Worm (Caenorhabditis elegans) whole organism, mixed stage, embryonic: ENCODE measurements around the gene skr-5.

Experiments used
- bed-3 ChIP-seq: fragments of 200-800 bp; sonication (Bioruptor generic); optimal IDR thresholded peaks from 3 replicates; lab custom pipeline; 2018; ENCODE audit warnings: mild to moderate bottlenecking, missing genetic modification characterization, moderate library complexity, missing compliant biosample characterization
- blmp-1 ChIP-seq: fragments of 150-350 bp; optimal IDR thresholded peaks from 2 replicates; lab custom pipeline; 2014; ENCODE audit warnings: missing biosample characterization, missing genetic modification characterization
- ceh-43 ChIP-seq: fragments of 200-800 bp; sonication (Bioruptor generic); optimal IDR thresholded peaks from 2 replicates; lab custom pipeline; 2018; ENCODE audit warnings: mild to moderate bottlenecking, missing genetic modification characterization, moderate library complexity, missing compliant biosample characterization
- ceh-83 ChIP-seq: fragments of 200-800 bp; sonication (Bioruptor generic); optimal IDR thresholded peaks from 2 replicates; lab custom pipeline; 2018; ENCODE audit warnings: mild to moderate bottlenecking, missing genetic modification characterization, missing compliant biosample characterization
- ces-1 ChIP-seq: fragments of 150-350 bp; optimal IDR thresholded peaks from 2 replicates; lab custom pipeline; 2014; ENCODE audit warnings: missing biosample characterization, missing genetic modification reagents, missing genetic modification characterization
- cnd-1 ChIP-seq: fragments of 200-800 bp; sonication (Bioruptor generic); optimal IDR thresholded peaks from 2 replicates; lab custom pipeline; 2018; ENCODE audit warnings: mild to moderate bottlenecking, missing genetic modification characterization, missing compliant biosample characterization
- drap-1 ChIP-seq: fragments of 200-800 bp; sonication (Bioruptor generic); optimal IDR thresholded peaks from 3 replicates; lab custom pipeline; 2018; ENCODE audit warnings: mild to moderate bottlenecking, missing genetic modification characterization, missing compliant biosample characterization
- elt-1 ChIP-seq: sonication (generic microtip); optimal IDR thresholded peaks from 2 replicates; lab custom pipeline; 2017; ENCODE audit warnings: missing genetic modification characterization, mild to moderate bottlenecking, missing compliant biosample characterization, antibody characterized with exemption, moderate library complexity, borderline replicate concordance; ENCODE audit not compliant: insufficient read depth
- elt-3 ChIP-seq: fragments of 150-350 bp; optimal IDR thresholded peaks from 2 replicates; lab custom pipeline; 2014; ENCODE audit warnings: missing biosample characterization, missing genetic modification characterization
- flh-1 ChIP-seq: fragments of 200-800 bp; sonication (Bioruptor generic); optimal IDR thresholded peaks from 2 replicates; lab custom pipeline; 2018; ENCODE audit warnings: mild to moderate bottlenecking, missing genetic modification characterization, moderate library complexity, missing compliant biosample characterization
- ham-2 ChIP-seq: fragments of 200-800 bp; sonication (Bioruptor generic); optimal IDR thresholded peaks from 2 replicates; lab custom pipeline; 2018; ENCODE audit warnings: mild to moderate bottlenecking, missing genetic modification characterization, missing compliant biosample characterization
- lin-13 ChIP-seq: fragments of 150-350 bp; optimal IDR thresholded peaks from 2 replicates; lab custom pipeline; 2014; ENCODE audit warnings: missing biosample characterization, missing genetic modification characterization
- lin-32 ChIP-seq: fragments of 200-800 bp; sonication (Bioruptor generic); optimal IDR thresholded peaks from 2 replicates; lab custom pipeline; 2018; ENCODE audit warnings: mild to moderate bottlenecking, missing genetic modification characterization, missing compliant biosample characterization
- lsy-2 ChIP-seq: fragments of 150-350 bp; optimal IDR thresholded peaks from 2 replicates; lab custom pipeline; 2014; ENCODE audit warnings: missing biosample characterization, missing genetic modification characterization
- mab-5 ChIP-seq: fragments of 150-350 bp; optimal IDR thresholded peaks from 2 replicates; lab custom pipeline; 2014; ENCODE audit warnings: missing biosample characterization, missing genetic modification characterization
- mep-1 ChIP-seq: fragments of 150-350 bp; optimal IDR thresholded peaks from 2 replicates; lab custom pipeline; 2017; ENCODE audit warnings: missing biosample characterization, missing genetic modification reagents, missing genetic modification characterization, inconsistent platforms
- mls-2 ChIP-seq: sonication (generic microtip); optimal IDR thresholded peaks from 2 replicates; lab custom pipeline; 2016; ENCODE audit warnings: mild to moderate bottlenecking, missing genetic modification characterization, moderate library complexity, missing compliant biosample characterization
- nhr-12 ChIP-seq: fragments of 150-350 bp; optimal IDR thresholded peaks from 2 replicates; lab custom pipeline; 2014; ENCODE audit warnings: missing biosample characterization, missing genetic modification characterization
- nhr-2 ChIP-seq: fragments of 150-350 bp; optimal IDR thresholded peaks from 2 replicates; lab custom pipeline; 2014; ENCODE audit warnings: missing biosample characterization, missing genetic modification characterization
- nhr-237 ChIP-seq: fragments of 150-350 bp; optimal IDR thresholded peaks from 2 replicates; lab custom pipeline; 2014; ENCODE audit warnings: missing biosample characterization, missing genetic modification characterization
- nhr-28 ChIP-seq: fragments of 150-350 bp; optimal IDR thresholded peaks from 2 replicates; lab custom pipeline; 2014; ENCODE audit warnings: missing biosample characterization, missing genetic modification characterization
- nhr-76 ChIP-seq: sonication (generic microtip); optimal IDR thresholded peaks from 2 replicates; lab custom pipeline; 2017; ENCODE audit warnings: missing biosample characterization, missing genetic modification characterization
- snpc-4 ChIP-seq: fragments of 150-350 bp; optimal IDR thresholded peaks from 2 replicates; lab custom pipeline; 2014; ENCODE audit warnings: missing biosample characterization, missing genetic modification characterization
- sptf-1 ChIP-seq: sonication (generic microtip); optimal IDR thresholded peaks from 2 replicates; lab custom pipeline; 2017; ENCODE audit warnings: mild to moderate bottlenecking, missing genetic modification characterization, moderate library complexity, missing compliant biosample characterization
- tbx-8 ChIP-seq: fragments of 200-800 bp; sonication (Bioruptor generic); optimal IDR thresholded peaks from 2 replicates; lab custom pipeline; 2018; ENCODE audit warnings: mild to moderate bottlenecking, missing genetic modification characterization, moderate library complexity, missing compliant biosample characterization
- unc-120 ChIP-seq: sonication (generic microtip); optimal IDR thresholded peaks from 2 replicates; lab custom pipeline; 2017; ENCODE audit warnings: missing genetic modification characterization, missing compliant biosample characterization; ENCODE audit not compliant: poor library complexity, severe bottlenecking
- unc-62 ChIP-seq: fragments of 150-350 bp; optimal IDR thresholded peaks from 2 replicates; lab custom pipeline; 2014; ENCODE audit warnings: missing biosample characterization, missing genetic modification reagents, missing genetic modification characterization
- zip-8 ChIP-seq: fragments of 150-350 bp; optimal IDR thresholded peaks from 2 replicates; lab custom pipeline; 2014; ENCODE audit warnings: missing biosample characterization, missing genetic modification characterization
- ztf-11 ChIP-seq: fragments of 150-350 bp; optimal IDR thresholded peaks from 2 replicates; lab custom pipeline; 2014; ENCODE audit warnings: missing biosample characterization, missing genetic modification characterization

skr-5 gene

ce11 chrV:17323876-17324275 lies 23.8 kb upstream of the skr-5 start:
- TF ChIP-seq drap-1 (GFP tag; lab: Kevin White, UChicago) = peak; percentile 12
- no peak for TF ChIP-seq unc-120 (tag; lab: Kevin White, UChicago)
- TF ChIP-seq lsy-2 (tag; lab: Kevin White, UChicago) = no peak
- TF ChIP-seq cnd-1 = no peak
- TF ChIP-seq mep-1 (tag; lab: Kevin White, UChicago) = no peak

ce11 chrV:17327867-17328266 lies 19.8 kb upstream of the skr-5 start, which contains the start of gene sdz-16:
TSS of gene sdz-16 (minus strand) at chrV:17327967.
- TF ChIP-seq mls-2 (tag; lab: Kevin White, UChicago) (no peak), blmp-1 (tag; lab: Kevin White, UChicago) (no peak), lin-13 (tag; lab: Kevin White, UChicago) (no peak), ceh-43 (GFP tag; lab: Kevin White, UChicago) (no peak)
- TF ChIP-seq, all 35 proteins: peak for 0

- TF ChIP-seq elt-1 (no peak), lin-32 (GFP tag; lab: Kevin White, UChicago) (no peak), zip-8 (tag; lab: Kevin White, UChicago) (no peak)
Measured at ce11 chrV:17328497-17328896, 19.2 kb upstream of the skr-5 start, which contains the start of gene srg-44. TSS of gene srg-44 (plus strand) at chrV:17328797.

ce11 chrV:17331340-17331739 lies 16.4 kb upstream of the skr-5 start, which contains the start of gene fbxa-185:
TSS of gene fbxa-185 (plus strand) at chrV:17331640.
- TF ChIP-seq nhr-237 (tag; lab: Kevin White, UChicago) (no peak), flh-1 (GFP tag; lab: Kevin White, UChicago) (no peak), drap-1 (GFP tag; lab: Kevin White, UChicago) (no peak), mab-5 (no peak), ceh-83 (no peak), bed-3 (no peak)

ce11 chrV:17339349-17339748 lies 8.4 kb upstream of the skr-5 start:
- TF ChIP-seq unc-62 (GFP tag; lab: Kevin White, UChicago) (no peak), ceh-83 (no peak), nhr-2 (tag; lab: Kevin White, UChicago) (no peak), sptf-1 (tag; lab: Kevin White, UChicago) (no peak), drap-1 (GFP tag; lab: Kevin White, UChicago) (no peak), unc-120 (tag; lab: Kevin White, UChicago) (no peak), elt-1 (no peak), lin-13 (tag; lab: Kevin White, UChicago) (no peak), nhr-237 (tag; lab: Kevin White, UChicago) (no peak), elt-3 (no peak), snpc-4 (tag; lab: Kevin White, UChicago) (no peak), lin-32 (GFP tag; lab: Kevin White, UChicago) (no peak), nhr-12 (tag; lab: Kevin White, UChicago) (no peak), flh-1 (GFP tag; lab: Kevin White, UChicago) (no peak), ceh-43 (GFP tag; lab: Kevin White, UChicago) (no peak), nhr-28 (tag; lab: Kevin White, UChicago) (no peak)

- TF ChIP-seq ztf-11 (tag; lab: Kevin White, UChicago) (no peak), cnd-1 (no peak), nhr-76 (tag; lab: Kevin White, UChicago) (no peak), lin-13 (tag; lab: Kevin White, UChicago) (no peak), elt-1 (no peak), nhr-237 (tag; lab: Kevin White, UChicago) (no peak), ceh-83 (no peak), nhr-2 (tag; lab: Kevin White, UChicago) (no peak), mep-1 (tag; lab: Kevin White, UChicago) (no peak), ham-2 (GFP tag; lab: Kevin White, UChicago) (no peak), ces-1 (no peak), tbx-8 (GFP tag; lab: Kevin White, UChicago) (no peak), lin-32 (GFP tag; lab: Kevin White, UChicago) (no peak)
Measured at ce11 chrV:17344876-17345275, 2.8 kb upstream of the skr-5 start, which contains the start of the genes fbxa-188 and fbxa-189. TSS of gene fbxa-188 (minus strand) at chrV:17344926. TSS of gene fbxa-189 (plus strand) at chrV:17345214.
